Worm (Caenorhabditis elegans) whole organism, L1 larva: Measurements from ENCODE around the gene ZC266.1.

Experiments
- ama-1 ChIP-seq: fragments of 150-350 bp; optimal IDR thresholded peaks from 2 replicates; lab custom pipeline; 2014
- ces-1 ChIP-seq: fragments of 150-350 bp; optimal IDR thresholded peaks from 2 replicates; lab custom pipeline; 2014; ENCODE audit warnings: missing biosample characterization, missing genetic modification reagents, missing genetic modification characterization
- dpl-1 ChIP-seq, 3 experiments: fragments of 150-350 bp in 2 of 3; sonication (generic microtip) in 1 of 3; optimal IDR thresholded peaks; 2 replicates each; lab custom pipeline; 2014 to 2017; ENCODE audit warnings: missing biosample characterization in 3 of 3, missing genetic modification characterization in 3 of 3, missing genetic modification reagents in 3 of 3
- elt-3 ChIP-seq, 6 experiments: fragments of 150-350 bp in 1 of 6; sonication (generic microtip); optimal IDR thresholded peaks; 2 replicates each; lab custom pipeline; 2017 to 2018; ENCODE audit warnings: missing biosample characterization in 6 of 6, missing genetic modification characterization in 6 of 6, inconsistent platforms in 1 of 6
- grh-1 ChIP-seq: fragments of 200-800 bp; sonication (Bioruptor generic); IDR thresholded peaks from 2 replicates; pipeline ENCODE4 v1.3.6; 2022; ENCODE audit warnings: missing genetic modification reagents, missing genetic modification characterization, missing compliant biosample characterization
- mep-1 ChIP-seq: fragments of 150-350 bp; optimal IDR thresholded peaks from 2 replicates; lab custom pipeline; 2014; ENCODE audit warnings: missing biosample characterization, missing genetic modification characterization
- nhr-11 ChIP-seq: fragments of 150-350 bp; optimal IDR thresholded peaks from 2 replicates; lab custom pipeline; 2014; ENCODE audit warnings: missing biosample characterization, missing genetic modification characterization
- nhr-77 ChIP-seq: fragments of 150-350 bp; optimal IDR thresholded peaks from 2 replicates; lab custom pipeline; 2014; ENCODE audit warnings: missing biosample characterization, missing genetic modification characterization
- nhr-84 ChIP-seq: sonication (generic microtip); optimal IDR thresholded peaks from 2 replicates; lab custom pipeline; 2017; ENCODE audit warnings: missing biosample characterization, missing genetic modification characterization
- rnt-1 ChIP-seq: sonication (generic microtip); optimal IDR thresholded peaks from 2 replicates; lab custom pipeline; 2016; ENCODE audit warnings: mild to moderate bottlenecking, missing genetic modification characterization, moderate library complexity, missing compliant biosample characterization
- swsn-7 ChIP-seq: sonication (generic microtip); optimal IDR thresholded peaks from 2 replicates; lab custom pipeline; 2016; ENCODE audit warnings: missing genetic modification characterization, missing compliant biosample characterization
- unc-130 ChIP-seq: fragments of 150-350 bp; optimal IDR thresholded peaks from 2 replicates; lab custom pipeline; 2017; ENCODE audit warnings: missing biosample characterization, missing genetic modification characterization, inconsistent platforms
- unc-86 ChIP-seq: sonication (generic microtip); optimal IDR thresholded peaks from 2 replicates; lab custom pipeline; 2016; ENCODE audit warnings: missing genetic modification characterization, missing compliant biosample characterization
- ztf-4 ChIP-seq: fragments of 150-350 bp; optimal IDR thresholded peaks from 2 replicates; lab custom pipeline; 2014; ENCODE audit warnings: missing biosample characterization, missing genetic modification characterization

DNA sequence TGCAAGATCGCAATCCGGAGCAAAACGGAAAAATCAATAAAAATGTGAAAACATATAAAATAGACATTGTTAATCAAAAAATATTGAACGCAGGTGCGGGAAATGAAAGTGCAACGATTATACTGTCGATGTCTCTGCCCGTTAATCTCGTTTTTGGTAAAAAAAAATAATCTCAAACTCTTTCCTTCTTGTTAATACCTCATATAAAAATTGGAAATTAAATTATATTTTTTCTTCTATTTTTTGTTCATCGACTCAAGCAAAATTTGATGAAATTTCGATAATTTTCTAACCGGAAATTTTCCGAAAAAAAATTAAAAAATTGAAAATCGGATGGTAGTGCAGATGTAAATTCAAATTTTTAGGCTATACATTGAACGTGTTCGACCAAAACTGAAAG, 27.6 kb downstream of the ZC266.1 start, which contains the start of gene K03B4.9:
- TF ChIP-seq elt-3 (tag; optimal IDR thresholded peaks at IDR 0.05; lab: Kevin White, UChicago) (no peak), unc-86 (no peak), ces-1 (GFP tag; lab: Kevin White, UChicago) (no peak), ztf-4 (tag; lab: Kevin White, UChicago) (no peak), nhr-77 (tag; lab: Kevin White, UChicago) (no peak), unc-130 (tag; lab: Kevin White, UChicago) (no peak), mep-1 (tag; lab: Kevin White, UChicago) (no peak), swsn-7 (tag; lab: Kevin White, UChicago) (no peak), nhr-11 (no peak), rnt-1 (tag; lab: Kevin White, UChicago) (no peak), nhr-84 (tag; lab: Kevin White, UChicago) (no peak), grh-1 (GFP tag; lab: Robert Waterston, UW) (no peak), ama-1 (lab: Kevin White, UChicago) (no peak), dpl-1 (GFP tag; optimal IDR thresholded peaks at IDR 0.05; lab: Kevin White, UChicago) (no peak)
